Fruit fly (Drosophila melanogaster) whole organism, embryonic: ENCODE data around the gene CG34253.

Source experiments
- Abd-B ChIP-seq: fragments of 200-800 bp; sonication (Bioruptor generic); optimal IDR thresholded peaks from 2 replicates; lab custom pipeline; 2018; ENCODE audit warnings: missing biosample characterization, mild to moderate bottlenecking, missing genetic modification characterization, moderate library complexity
- B-H1 ChIP-seq: fragments of 200-800 bp; sonication (Bioruptor generic); IDR thresholded peaks from 3 replicates; pipeline ENCODE4 v1.3.6; 2022; ENCODE audit warnings: missing biosample characterization, missing genetic modification characterization
- B-H2 ChIP-seq: fragments of 200-800 bp; sonication (Bioruptor generic); optimal IDR thresholded peaks from 2 replicates; lab custom pipeline; 2018; ENCODE audit warnings: missing biosample characterization, mild to moderate bottlenecking, missing genetic modification characterization
- CG10462 ChIP-seq: fragments of 200-800 bp; sonication (Bioruptor generic); optimal IDR thresholded peaks from 2 replicates; lab custom pipeline; 2016; ENCODE audit warnings: missing biosample characterization, missing genetic modification characterization
- CG10543 ChIP-seq: fragments of 200-800 bp; sonication (Bioruptor generic); optimal IDR thresholded peaks from 3 replicates; lab custom pipeline; 2017; ENCODE audit warnings: missing biosample characterization, mild to moderate bottlenecking, missing genetic modification characterization, moderate library complexity
- CG13775 ChIP-seq: fragments of 200-800 bp; sonication (Bioruptor generic); optimal IDR thresholded peaks from 3 replicates; lab custom pipeline; 2017; ENCODE audit warnings: missing biosample characterization, mild to moderate bottlenecking, missing genetic modification characterization
- CG13894 ChIP-seq: fragments of 200-800 bp; sonication (Bioruptor generic); optimal IDR thresholded peaks from 3 replicates; lab custom pipeline; 2018; ENCODE audit warnings: missing biosample characterization, mild to moderate bottlenecking, missing genetic modification characterization, moderate library complexity
- CG18764 ChIP-seq: fragments of 200-800 bp; sonication (Bioruptor generic); optimal IDR thresholded peaks from 3 replicates; lab custom pipeline; 2016; ENCODE audit warnings: missing biosample characterization, missing genetic modification characterization
- CG2875 ChIP-seq: fragments of 200-800 bp; sonication (Bioruptor generic); optimal IDR thresholded peaks from 2 replicates; lab custom pipeline; 2017; ENCODE audit warnings: missing biosample characterization, mild to moderate bottlenecking, missing genetic modification characterization, missing genetic modification reagents
- CG34224 ChIP-seq: fragments of 200-800 bp; sonication (Bioruptor generic); IDR thresholded peaks from 3 replicates; pipeline ENCODE4 v1.3.6; 2022; ENCODE audit warnings: missing biosample characterization, missing genetic modification characterization; ENCODE audit not compliant: partially characterized antibody
- CG34376 ChIP-seq: fragments of 200-800 bp; sonication (Bioruptor generic); optimal IDR thresholded peaks from 2 replicates; lab custom pipeline; 2018; ENCODE audit warnings: missing biosample characterization, mild to moderate bottlenecking, missing genetic modification characterization
- CG42726 ChIP-seq: fragments of 200-800 bp; sonication (Bioruptor generic); IDR thresholded peaks from 2 replicates; pipeline ENCODE4 v1.3.6; 2022; ENCODE audit warnings: missing biosample characterization, missing genetic modification characterization; ENCODE audit not compliant: partially characterized antibody
- CG4424 ChIP-seq: fragments of 200-800 bp; sonication (Bioruptor generic); optimal IDR thresholded peaks from 3 replicates; lab custom pipeline; 2016; ENCODE audit warnings: missing biosample characterization, missing genetic modification characterization
- CG4617 ChIP-seq: fragments of 200-800 bp; sonication (Bioruptor generic); optimal IDR thresholded peaks from 3 replicates; lab custom pipeline; 2016; ENCODE audit warnings: missing biosample characterization, missing genetic modification characterization, borderline replicate concordance
- CG4707 ChIP-seq: fragments of 200-800 bp; sonication (Bioruptor generic); optimal IDR thresholded peaks from 2 replicates; lab custom pipeline; 2018; ENCODE audit warnings: missing biosample characterization, mild to moderate bottlenecking, missing genetic modification characterization, moderate library complexity
- CG6791 ChIP-seq: fragments of 200-800 bp; sonication (Bioruptor generic); IDR thresholded peaks from 3 replicates; pipeline ENCODE4 v1.3.6; 2022; ENCODE audit warnings: missing biosample characterization, missing genetic modification characterization; ENCODE audit not compliant: partially characterized antibody
- CG7372 ChIP-seq: fragments of 200-800 bp; sonication (Bioruptor generic); IDR thresholded peaks from 2 replicates; pipeline ENCODE4 v1.3.6; 2022; ENCODE audit warnings: missing biosample characterization, missing genetic modification characterization
- CG7928 ChIP-seq: fragments of 200-800 bp; sonication (Bioruptor generic); optimal IDR thresholded peaks from 2 replicates; lab custom pipeline; 2017; ENCODE audit warnings: missing biosample characterization, mild to moderate bottlenecking, missing genetic modification characterization
- CG8290 ChIP-seq, 3 experiments: fragments of 200-800 bp; sonication (Bioruptor generic); optimal IDR thresholded peaks; 2 replicates each; lab custom pipeline; 2016 to 2019; ENCODE audit warnings: missing biosample characterization in 3 of 3, missing genetic modification characterization in 3 of 3, mild to moderate bottlenecking in 2 of 3, moderate library complexity in 1 of 3
- CG8388 ChIP-seq: fragments of 200-800 bp; sonication (Bioruptor generic); optimal IDR thresholded peaks from 2 replicates; lab custom pipeline; 2019; ENCODE audit warnings: missing biosample characterization, mild to moderate bottlenecking, missing genetic modification characterization, moderate library complexity
- CG9876 ChIP-seq: fragments of 200-800 bp; sonication (Bioruptor generic); optimal IDR thresholded peaks from 2 replicates; lab custom pipeline; 2016; ENCODE audit warnings: missing biosample characterization, missing genetic modification characterization
- Fer3 ChIP-seq: fragments of 200-800 bp; sonication (Bioruptor generic); optimal IDR thresholded peaks from 2 replicates; lab custom pipeline; 2018; ENCODE audit warnings: missing biosample characterization, mild to moderate bottlenecking, missing genetic modification characterization, moderate library complexity
- H2.0 ChIP-seq: fragments of 200-800 bp; sonication (Bioruptor generic); IDR thresholded peaks from 2 replicates; pipeline ENCODE4 v1.3.6; 2022; ENCODE audit warnings: missing biosample characterization, missing genetic modification characterization
- Hr39 ChIP-seq: fragments of >200 bp; optimal IDR thresholded peaks from 2 replicates; lab custom pipeline; 2017
- Jarid2 ChIP-seq: fragments of 200-800 bp; sonication (Bioruptor generic); optimal IDR thresholded peaks from 3 replicates; lab custom pipeline; 2017; ENCODE audit warnings: mild to moderate bottlenecking, missing biosample characterization, missing genetic modification reagents, missing genetic modification characterization
- Max ChIP-seq: fragments of 200-800 bp; sonication (Bioruptor generic); optimal IDR thresholded peaks from 2 replicates; lab custom pipeline; 2016; ENCODE audit warnings: missing biosample characterization, mild to moderate bottlenecking, missing genetic modification characterization
- Mrtf ChIP-seq: fragments of 200-800 bp; sonication (Bioruptor generic); IDR thresholded peaks from 3 replicates; pipeline ENCODE4 v1.3.6; 2022; ENCODE audit warnings: missing biosample characterization, missing genetic modification characterization
- Sin3A ChIP-seq: fragments of >200 bp; optimal IDR thresholded peaks from 2 replicates; lab custom pipeline; 2018
- Tbp ChIP-seq: fragments of >200 bp; optimal IDR thresholded peaks from 2 replicates; lab custom pipeline; 2018; ENCODE audit warnings: missing biosample characterization, missing genetic modification characterization
- ato ChIP-seq: fragments of 200-800 bp; sonication (Bioruptor generic); IDR thresholded peaks from 2 replicates; pipeline ENCODE4 v1.3.6; 2022; ENCODE audit warnings: missing biosample characterization, missing genetic modification characterization; ENCODE audit not compliant: partially characterized antibody
- az2 ChIP-seq: fragments of 200-800 bp; sonication (Bioruptor generic); optimal IDR thresholded peaks from 3 replicates; lab custom pipeline; 2016; ENCODE audit warnings: missing biosample characterization, missing genetic modification characterization
- bbx ChIP-seq: fragments of 200-800 bp; sonication (Bioruptor generic); IDR thresholded peaks from 2 replicates; pipeline ENCODE4 v1.3.6; 2022; ENCODE audit warnings: missing biosample characterization, missing genetic modification characterization; ENCODE audit not compliant: partially characterized antibody
- bowl ChIP-seq: fragments of 200-800 bp; sonication (Bioruptor generic); IDR thresholded peaks from 2 replicates; pipeline ENCODE4 v1.3.6; 2022; ENCODE audit warnings: missing biosample characterization, missing genetic modification characterization
- chn ChIP-seq: fragments of 200-800 bp; sonication (Bioruptor generic); optimal IDR thresholded peaks from 2 replicates; lab custom pipeline; 2016; ENCODE audit warnings: missing biosample characterization, missing genetic modification characterization
- dimm ChIP-seq: fragments of 200-800 bp; sonication (Bioruptor generic); IDR thresholded peaks from 2 replicates; pipeline ENCODE4 v1.3.6; 2022; ENCODE audit warnings: missing biosample characterization, missing genetic modification characterization
- esg ChIP-seq: fragments of 200-800 bp; sonication (Bioruptor generic); conservative IDR thresholded peaks from 2 replicates; pipeline ENCODE4 v1.3.6; 2022; ENCODE audit warnings: missing biosample characterization, missing genetic modification characterization
- knrl ChIP-seq: fragments of 200-800 bp; sonication (Bioruptor generic); IDR thresholded peaks from 3 replicates; pipeline ENCODE4 v1.3.6; 2022; ENCODE audit warnings: missing biosample characterization, missing genetic modification characterization; ENCODE audit not compliant: partially characterized antibody
- lola ChIP-seq, 3 experiments: fragments of >200 bp in 2 of 3; fragments of 200-800 bp in 1 of 3; sonication (Bioruptor generic) in 1 of 3; optimal IDR thresholded peaks; 2 replicates each; lab custom pipeline; 2017 to 2019; ENCODE audit warnings: missing biosample characterization in 3 of 3, missing genetic modification characterization in 3 of 3, mild to moderate bottlenecking in 1 of 3, moderate library complexity in 1 of 3
- luna ChIP-seq: fragments of 200-800 bp; sonication (Bioruptor generic); optimal IDR thresholded peaks from 2 replicates; lab custom pipeline; 2016; ENCODE audit warnings: missing biosample characterization, missing genetic modification characterization
- odd ChIP-seq: fragments of 200-800 bp; sonication (Bioruptor generic); optimal IDR thresholded peaks from 2 replicates; lab custom pipeline; 2017; ENCODE audit warnings: missing biosample characterization, mild to moderate bottlenecking, missing genetic modification characterization
- pho ChIP-seq: fragments of 200-800 bp; sonication (Bioruptor generic); optimal IDR thresholded peaks from 2 replicates; lab custom pipeline; 2016; ENCODE audit warnings: missing biosample characterization, missing genetic modification characterization
- prd ChIP-seq, 3 experiments: fragments of >200 bp in 2 of 3; fragments of 200-800 bp in 1 of 3; sonication (Bioruptor generic) in 1 of 3; optimal IDR thresholded peaks in 2 of 3; IDR thresholded peaks in 1 of 3; 2 replicates in 2 of 3; 3 replicates in 1 of 3; pipeline versions ENCODE4 v1.3.6 to Lab custom; 2017 to 2022; ENCODE audit warnings: missing biosample characterization in 1 of 3, missing genetic modification characterization in 1 of 3
- stwl ChIP-seq: fragments of 200-800 bp; sonication (Bioruptor generic); optimal IDR thresholded peaks from 3 replicates; lab custom pipeline; 2018; ENCODE audit warnings: missing biosample characterization, mild to moderate bottlenecking, missing genetic modification characterization, moderate library complexity
- tgo ChIP-seq: fragments of 200-800 bp; sonication (Bioruptor generic); IDR thresholded peaks from 3 replicates; pipeline ENCODE4 v1.3.6; 2022; ENCODE audit warnings: missing biosample characterization, missing genetic modification characterization
- ttk ChIP-seq: fragments of 200-800 bp; sonication (Bioruptor generic); IDR thresholded peaks from 2 replicates; pipeline ENCODE4 v2.1.2; 2022; ENCODE audit warnings: missing biosample characterization, missing genetic modification characterization
- wek ChIP-seq: fragments of 200-800 bp; sonication (Bioruptor generic); optimal IDR thresholded peaks from 3 replicates; lab custom pipeline; 2018; ENCODE audit warnings: missing biosample characterization, mild to moderate bottlenecking, missing genetic modification characterization, moderate library complexity

Gene CG34253

dm6 chr3L:18106021-18106944 is 19.2 kb upstream of the CG34253 start, which contains the start of the genes CG13698 and mRpS26 (continued):
- TF ChIP-seq CG10462 (GFP tag; lab: Kevin White, UChicago): peak; percentile 9
- peak; percentile 67 for TF ChIP-seq bbx (GFP tag; lab: Robert Waterston, UW)
- TF ChIP-seq dimm (GFP tag; lab: Robert Waterston, UW): no peak
- TF ChIP-seq CG18764 (GFP tag; lab: Kevin White, UChicago): peak; percentile 51
- TF ChIP-seq Sin3A (lab: Kevin White, UChicago): peak; percentile 54
- TF ChIP-seq B-H1 (GFP tag; lab: Robert Waterston, UW): peak; percentile 41; the same call in 1 of the 3 replicates
- peak; percentile 57 for TF ChIP-seq CG8388 (GFP tag; lab: Kevin White, UChicago)
- no peak for TF ChIP-seq Tbp (GFP tag; lab: Kevin White, UChicago)
- no peak for TF ChIP-seq CG4707 (GFP tag; lab: Kevin White, UChicago)
- TF ChIP-seq stwl (tag; lab: Kevin White, UChicago): peak; percentile 22
- peak; percentile 32; the same call in 1 of the 2 replicates for TF ChIP-seq ttk (GFP tag; lab: Robert Waterston, UW)
- TF ChIP-seq CG13775 (GFP tag; lab: Kevin White, UChicago): peak; percentile 77
- TF ChIP-seq CG7372 (GFP tag; lab: Robert Waterston, UW): peak; percentile 69
- no peak for TF ChIP-seq wek
- no peak for TF ChIP-seq prd (optimal IDR thresholded peaks at IDR 0.05; lab: Kevin White, UChicago)
- peak; percentile 75 for TF ChIP-seq prd (GFP tag; IDR thresholded peaks at IDR 0.05; lab: Robert Waterston, UW)
- peak; percentile 68 for TF ChIP-seq B-H2 (GFP tag; lab: Kevin White, UChicago)
- peak; percentile 48; the same call in 1 of the 2 replicates for TF ChIP-seq CG42726 (GFP tag; lab: Robert Waterston, UW)
- TF ChIP-seq CG4617 (GFP tag; lab: Kevin White, UChicago): peak; percentile 14
- peak; percentile 26; the same call in 1 of the 3 replicates for TF ChIP-seq knrl
- TF ChIP-seq CG7928 (GFP tag; lab: Kevin White, UChicago): peak; percentile 24
- 0 out of 2 replicates have a peak, but pooled peaks have one; percentile 29 for TF ChIP-seq ato (GFP tag; lab: Robert Waterston, UW)
- TF ChIP-seq H2.0: peak; percentile 35; the same call in 1 of the 2 replicates
- TF ChIP-seq tgo (GFP tag; lab: Robert Waterston, UW): peak; percentile 58; the same call in 2 of the 3 replicates
- TF ChIP-seq Hr39: no peak
- TF ChIP-seq odd (GFP tag; lab: Kevin White, UChicago): peak; percentile 65
- peak; percentile 46 for TF ChIP-seq CG9876
- TF ChIP-seq CG6791 (GFP tag; lab: Robert Waterston, UW): peak; percentile 60; the same call in 2 of the 3 replicates
- peak; percentile 67 for TF ChIP-seq CG34376
- no peak; the same call in 2 of the 3 replicates for TF ChIP-seq CG34224
- no peak for TF ChIP-seq luna (GFP tag; lab: Kevin White, UChicago)
- peak; percentile 72 for TF ChIP-seq CG4424 (GFP tag; lab: Kevin White, UChicago)
- peak; percentile 80 for TF ChIP-seq CG10543 (GFP tag; lab: Kevin White, UChicago)
- TF ChIP-seq lola (GFP tag; optimal IDR thresholded peaks at IDR 0.05; lab: Kevin White, UChicago): peak in 1 of 3 experiments; percentile 75
- TF ChIP-seq az2 (GFP tag; lab: Kevin White, UChicago): peak; percentile 69
- TF ChIP-seq Abd-B (GFP tag; lab: Kevin White, UChicago): peak; percentile 68
- peak; percentile 50 for TF ChIP-seq chn (GFP tag; lab: Kevin White, UChicago)
- TF ChIP-seq pho (GFP tag; lab: Kevin White, UChicago): peak; percentile 15
- TF ChIP-seq Fer3 (tag; lab: Kevin White, UChicago): peak; percentile 75
- peak; percentile 15 for TF ChIP-seq CG2875 (GFP tag; lab: Kevin White, UChicago)
- peak; percentile 44 for TF ChIP-seq CG8290 (GFP tag; optimal IDR thresholded peaks at IDR 0.05; lab: Kevin White, UChicago)
- peak in 1 of 2 experiments; percentile 66 for TF ChIP-seq CG8290 (tag; optimal IDR thresholded peaks at IDR 0.05; lab: Kevin White, UChicago)
- TF ChIP-seq CG13894: peak; percentile 71
- TF ChIP-seq bowl: 0 out of 2 replicates have a peak, but pooled peaks have one; percentile 24
- peak; percentile 44; the same call in 1 of the 3 replicates for TF ChIP-seq Mrtf (GFP tag; lab: Robert Waterston, UW)
- peak; percentile 42 for TF ChIP-seq esg (GFP tag; lab: Robert Waterston, UW)
- TF ChIP-seq Max (GFP tag; lab: Kevin White, UChicago): peak; percentile 50
- peak; percentile 90 for TF ChIP-seq Jarid2 (GFP tag; lab: Kevin White, UChicago)
